Worm (Caenorhabditis elegans): Measurements from ENCODE around the gene lin-25.

DNA sequence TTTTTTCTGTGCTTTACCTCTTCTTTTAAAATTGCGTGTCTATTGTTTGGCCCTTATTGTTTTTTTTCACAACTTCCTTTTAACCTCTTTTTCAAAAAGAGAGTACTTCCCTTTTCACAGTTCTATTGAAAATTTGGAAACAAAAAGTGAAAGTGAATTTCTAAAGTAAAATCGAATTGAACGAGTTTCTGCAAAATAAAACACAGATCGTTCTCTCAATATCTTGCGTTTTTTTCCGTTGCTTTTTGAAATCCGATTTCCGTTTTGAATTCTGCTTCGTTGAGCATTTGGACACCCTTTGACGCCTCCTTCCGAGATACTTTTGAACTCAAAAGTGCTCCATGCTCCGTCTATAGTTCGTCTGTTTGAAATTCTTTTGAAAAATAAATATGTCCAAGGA lies 26.6 kb downstream of the lin-25 start:
- TF ChIP-seq nhr-90 (tag; optimal IDR thresholded peaks at IDR 0.05) (no peak), pha-4 (tag; optimal IDR thresholded peaks at IDR 0.05) (no peak), mes-4 (tag; optimal IDR thresholded peaks at IDR 0.05) (no peak)
